Worm (Caenorhabditis elegans): Measurements from ENCODE around the gene C52A11.3.

The C52A11.3 gene

DNA sequence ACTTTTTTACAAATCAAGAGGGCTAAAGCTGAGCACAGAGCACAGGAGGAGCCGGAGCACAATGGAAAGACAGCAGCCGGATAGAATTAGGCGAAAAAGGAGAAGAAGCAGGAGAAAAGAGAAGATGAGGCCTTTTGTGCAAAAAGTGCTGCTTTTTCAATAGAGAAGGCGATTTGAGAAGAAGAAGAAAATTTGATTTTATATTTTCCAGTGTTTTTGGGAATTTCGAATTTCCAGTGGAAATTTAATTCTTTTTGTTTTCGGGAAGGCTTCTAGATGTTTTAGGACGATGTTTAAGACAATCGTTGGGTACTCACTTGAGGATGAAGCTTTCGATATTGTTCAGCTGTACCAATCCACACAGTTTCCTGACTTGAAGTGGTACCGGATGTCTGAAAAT is 16.5 kb downstream of the C52A11.3 start:
- TF ChIP-seq unc-42 (tag; optimal IDR thresholded peaks at IDR 0.05), result peak; percentile 88
- TF ChIP-seq lim-6 (tag; optimal IDR thresholded peaks at IDR 0.05), result no peak

DNA sequence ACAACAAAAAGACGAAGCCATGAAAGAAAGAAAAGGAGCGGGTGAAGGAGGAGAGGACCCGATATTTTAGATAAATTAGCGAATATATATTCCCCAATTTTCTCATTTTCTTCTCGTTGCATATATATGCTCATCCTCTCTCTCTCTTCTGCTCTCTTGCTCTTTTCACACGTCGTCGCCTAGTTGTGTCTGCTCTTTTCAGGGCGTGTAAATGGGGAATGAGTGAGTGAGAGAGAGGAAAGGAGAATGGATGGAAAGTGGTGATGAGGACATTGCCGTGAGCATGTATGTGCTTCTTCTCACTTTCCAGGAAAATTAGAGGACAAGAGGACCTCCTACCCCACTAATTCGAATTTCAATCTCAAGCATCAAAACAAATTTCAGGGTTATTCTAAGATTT is 18.3 kb downstream of the C52A11.3 start:
- TF ChIP-seq unc-42 (tag; optimal IDR thresholded peaks at IDR 0.05), result peak; percentile 40
- TF ChIP-seq ceh-31 (tag; optimal IDR thresholded peaks at IDR 0.05), result peak; percentile 54
- TF ChIP-seq fkh-10 (GFP tag; optimal IDR thresholded peaks at IDR 0.05), result no peak
- no peak for TF ChIP-seq sdc-2 (tag; optimal IDR thresholded peaks at IDR 0.05)

- TF ChIP-seq unc-42 (tag; optimal IDR thresholded peaks at IDR 0.05), result peak; percentile 99
- peak; percentile 25 for TF ChIP-seq ceh-31 (tag; optimal IDR thresholded peaks at IDR 0.05)
- no peak for TF ChIP-seq ets-4 (tag; optimal IDR thresholded peaks at IDR 0.05)
- no peak for TF ChIP-seq ref-2 (tag; optimal IDR thresholded peaks at IDR 0.05)
- no peak for TF ChIP-seq ceh-22 (tag; optimal IDR thresholded peaks at IDR 0.05)
Measured at ce11 chrII:10758951-10759350, 21.8 kb downstream of the C52A11.3 start.

DNA sequence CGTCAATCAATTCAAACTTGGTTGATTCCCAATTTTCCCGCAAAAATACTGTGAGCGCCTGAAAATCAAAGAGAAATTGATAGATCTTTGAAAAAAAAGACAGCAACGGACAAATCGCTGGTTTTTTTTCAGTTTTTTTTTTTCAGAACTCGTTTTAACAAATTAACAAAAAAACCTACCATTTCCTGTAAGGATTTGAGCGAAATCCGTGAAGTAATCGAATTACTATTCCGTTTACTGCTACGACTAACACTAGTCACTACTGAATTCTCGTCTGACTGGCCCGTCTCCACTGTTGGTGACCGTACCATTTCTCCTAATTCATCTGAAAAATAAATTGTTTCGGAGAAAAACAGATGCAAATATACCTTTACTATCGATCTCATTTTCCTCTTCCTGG is 22.3 kb downstream of the C52A11.3 start:
- TF ChIP-seq unc-42 (tag; optimal IDR thresholded peaks at IDR 0.05) (no peak), rnt-1 (tag; optimal IDR thresholded peaks at IDR 0.05) (no peak), unc-55 (GFP tag; optimal IDR thresholded peaks at IDR 0.05) (no peak), hlh-6 (tag; optimal IDR thresholded peaks at IDR 0.05) (no peak), ceh-18 (tag; optimal IDR thresholded peaks at IDR 0.05) (no peak), ref-2 (tag; optimal IDR thresholded peaks at IDR 0.05) (no peak), ttx-3 (tag; optimal IDR thresholded peaks at IDR 0.05) (no peak)

DNA sequence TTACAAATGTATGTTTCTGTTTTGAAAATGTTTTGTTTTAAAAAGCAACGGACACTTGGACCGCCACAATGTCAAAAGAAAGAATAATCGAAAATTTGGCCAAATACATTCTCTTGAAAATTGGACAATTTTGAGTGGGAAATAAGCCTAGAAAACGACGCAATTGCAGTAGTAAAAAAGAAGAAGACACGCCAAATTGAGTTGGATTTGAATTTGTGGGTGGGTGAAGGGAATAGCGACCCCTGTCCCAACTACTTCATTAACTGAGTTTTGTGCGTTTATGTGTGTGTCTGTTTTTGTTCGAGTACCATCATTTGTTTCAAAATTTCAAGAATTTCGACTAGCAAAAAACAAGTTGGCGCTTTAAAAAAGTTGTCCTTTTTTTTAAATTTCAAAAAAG is 23.6 kb downstream of the C52A11.3 start:
- TF ChIP-seq ceh-24 (tag; optimal IDR thresholded peaks at IDR 0.05) (no peak), unc-42 (tag; optimal IDR thresholded peaks at IDR 0.05) (peak; percentile 64), nfya-1 (tag; optimal IDR thresholded peaks at IDR 0.05) (no peak), ref-2 (tag; optimal IDR thresholded peaks at IDR 0.05) (no peak), che-1 (tag; optimal IDR thresholded peaks at IDR 0.05) (no peak)

- TF ChIP-seq tbx-7 (tag; optimal IDR thresholded peaks at IDR 0.05), result no peak
- no peak for TF ChIP-seq sox-2 (GFP tag; IDR thresholded peaks at IDR 0.05)
- TF ChIP-seq ceh-34 (tag; optimal IDR thresholded peaks at IDR 0.05), result peak; percentile 19
- TF ChIP-seq unc-55 (GFP tag; optimal IDR thresholded peaks at IDR 0.05), result no peak
- TF ChIP-seq fkh-6 (tag; optimal IDR thresholded peaks at IDR 0.05), result peak; percentile 6
- TF ChIP-seq nhr-232 (tag; optimal IDR thresholded peaks at IDR 0.05), result no peak
- no peak for TF ChIP-seq pha-4 (tag; optimal IDR thresholded peaks at IDR 0.05)
- peak; percentile 82 for TF ChIP-seq unc-42 (tag; optimal IDR thresholded peaks at IDR 0.05)
- TF ChIP-seq ceh-22 (tag; optimal IDR thresholded peaks at IDR 0.05), result no peak
- TF ChIP-seq ceh-9 (tag; optimal IDR thresholded peaks at IDR 0.05), result no peak
- TF ChIP-seq pat-9 (tag; optimal IDR thresholded peaks at IDR 0.05), result no peak
- TF ChIP-seq sdc-2 (tag; optimal IDR thresholded peaks at IDR 0.05), result no peak
- TF ChIP-seq npax-4 (tag; optimal IDR thresholded peaks at IDR 0.05), result no peak
- TF ChIP-seq ceh-18 (tag; optimal IDR thresholded peaks at IDR 0.05), result no peak
- no peak for TF ChIP-seq madf-2 (tag; optimal IDR thresholded peaks at IDR 0.05)
- peak; percentile 9 for TF ChIP-seq ceh-31 (tag; optimal IDR thresholded peaks at IDR 0.05)
- TF ChIP-seq lin-11 (tag; optimal IDR thresholded peaks at IDR 0.05), result no peak
- no peak for TF ChIP-seq zip-5 (tag; optimal IDR thresholded peaks at IDR 0.05)
- no peak for TF ChIP-seq nfya-1 (tag; optimal IDR thresholded peaks at IDR 0.05)
- no peak for TF ChIP-seq elt-4 (tag; optimal IDR thresholded peaks at IDR 0.05)
- no peak for TF ChIP-seq ztf-16 (tag; optimal IDR thresholded peaks at IDR 0.05)
- no peak for TF ChIP-seq rnt-1 (tag; optimal IDR thresholded peaks at IDR 0.05)
- TF ChIP-seq ets-4 (tag; optimal IDR thresholded peaks at IDR 0.05), result no peak
- no peak for TF ChIP-seq pag-3 (tag; optimal IDR thresholded peaks at IDR 0.05; ENCODE audit: borderline replicate concordance)
- TF ChIP-seq syd-9 (tag; optimal IDR thresholded peaks at IDR 0.05), result no peak
- TF ChIP-seq pqm-1 (tag; optimal IDR thresholded peaks at IDR 0.05), result no peak
- no peak for TF ChIP-seq pha-2 (tag; optimal IDR thresholded peaks at IDR 0.05)
- no peak for TF ChIP-seq T23F11.4 (GFP tag; optimal IDR thresholded peaks at IDR 0.05)
- TF ChIP-seq eyg-1 (tag; optimal IDR thresholded peaks at IDR 0.05), result no peak
- TF ChIP-seq lim-6 (tag; optimal IDR thresholded peaks at IDR 0.05), result no peak
- no peak for TF ChIP-seq ceh-6 (GFP tag; optimal IDR thresholded peaks at IDR 0.05)
- TF ChIP-seq mec-3 (tag; optimal IDR thresholded peaks at IDR 0.05; ENCODE audit: borderline replicate concordance), result no peak
- TF ChIP-seq tbx-2 (tag; optimal IDR thresholded peaks at IDR 0.05), result peak; percentile 3
- no peak for TF ChIP-seq hlh-30 (tag; optimal IDR thresholded peaks at IDR 0.05; ENCODE audit: insufficient read depth)
Measured at ce11 chrII:10761653-10762052, 24.5 kb downstream of the C52A11.3 start.

Data from whole organism, late embryonic.